Worm (Caenorhabditis elegans) whole organism, L3 larva: ENCODE results near the gene egl-13.

Experiments
- R02D3.7 ChIP-seq: fragments of 150-350 bp; optimal IDR thresholded peaks from 2 replicates; lab custom pipeline; 2014; ENCODE audit warnings: missing biosample characterization, missing genetic modification characterization
- ZK546.5 ChIP-seq: sonication (generic microtip); optimal IDR thresholded peaks from 2 replicates; lab custom pipeline; 2017; ENCODE audit warnings: missing biosample characterization, missing genetic modification characterization
- aly-2 ChIP-seq: fragments of 150-350 bp; optimal IDR thresholded peaks from 2 replicates; lab custom pipeline; 2014; ENCODE audit warnings: missing biosample characterization, missing genetic modification characterization
- ama-1 ChIP-seq: fragments of 150-350 bp; optimal IDR thresholded peaks from 2 replicates; lab custom pipeline; 2018
- ceh-16 ChIP-seq: sonication (generic microtip); optimal IDR thresholded peaks from 2 replicates; lab custom pipeline; 2017; ENCODE audit warnings: missing biosample characterization, missing genetic modification characterization
- ceh-28 ChIP-seq: fragments of 150-350 bp; optimal IDR thresholded peaks from 2 replicates; lab custom pipeline; 2014; ENCODE audit warnings: missing biosample characterization, missing genetic modification reagents, missing genetic modification characterization
- ceh-82 ChIP-seq: fragments of 150-350 bp; optimal IDR thresholded peaks from 2 replicates; lab custom pipeline; 2014; ENCODE audit warnings: missing biosample characterization, missing genetic modification characterization
- ceh-9 ChIP-seq: sonication (generic microtip); optimal IDR thresholded peaks from 2 replicates; lab custom pipeline; 2018; ENCODE audit warnings: missing biosample characterization, missing genetic modification characterization
- daf-12 ChIP-seq: fragments of 150-350 bp; optimal IDR thresholded peaks from 2 replicates; lab custom pipeline; 2014; ENCODE audit warnings: missing biosample characterization, missing genetic modification reagents, missing genetic modification characterization
- egl-27 ChIP-seq: sonication (generic microtip); optimal IDR thresholded peaks from 4 replicates; lab custom pipeline; 2017; ENCODE audit warnings: missing biosample characterization, missing genetic modification reagents, missing genetic modification characterization
- egl-5 ChIP-seq: fragments of 150-350 bp; optimal IDR thresholded peaks from 2 replicates; lab custom pipeline; 2017; ENCODE audit warnings: missing biosample characterization, missing genetic modification reagents, missing genetic modification characterization, inconsistent platforms
- elt-1 ChIP-seq: fragments of 150-350 bp; optimal IDR thresholded peaks from 2 replicates; lab custom pipeline; 2014; ENCODE audit warnings: missing biosample characterization, missing genetic modification characterization
- elt-2 ChIP-seq: sonication (generic microtip); optimal IDR thresholded peaks from 2 replicates; lab custom pipeline; 2016; ENCODE audit warnings: missing genetic modification reagents, mild to moderate bottlenecking, missing genetic modification characterization, missing compliant biosample characterization
- elt-3 ChIP-seq, 3 experiments: fragments of 150-350 bp in 1 of 3; sonication (generic microtip) in 2 of 3; optimal IDR thresholded peaks; 2 replicates in 2 of 3; 4 replicates in 1 of 3; lab custom pipeline; 2014 to 2017; ENCODE audit warnings: missing biosample characterization in 3 of 3, missing genetic modification characterization in 3 of 3
- fkh-10 ChIP-seq: sonication (generic microtip); optimal IDR thresholded peaks from 2 replicates; lab custom pipeline; 2017; ENCODE audit warnings: missing biosample characterization, missing genetic modification reagents, missing genetic modification characterization
- fkh-2 ChIP-seq: fragments of 150-350 bp; optimal IDR thresholded peaks from 2 replicates; lab custom pipeline; 2014; ENCODE audit warnings: missing biosample characterization, missing genetic modification reagents, missing genetic modification characterization
- fos-1 ChIP-seq: fragments of 150-350 bp; optimal IDR thresholded peaks from 2 replicates; lab custom pipeline; 2014; ENCODE audit warnings: missing biosample characterization, missing genetic modification characterization
- hmg-11 ChIP-seq: sonication (generic microtip); optimal IDR thresholded peaks from 2 replicates; lab custom pipeline; 2016; ENCODE audit warnings: missing genetic modification characterization, missing compliant biosample characterization
- jun-1 ChIP-seq: fragments of 150-350 bp; optimal IDR thresholded peaks from 2 replicates; lab custom pipeline; 2014; ENCODE audit warnings: missing biosample characterization, missing genetic modification reagents, missing genetic modification characterization
- lin-39 ChIP-seq: fragments of 150-350 bp; optimal IDR thresholded peaks from 2 replicates; lab custom pipeline; 2018; ENCODE audit warnings: missing biosample characterization, missing genetic modification reagents, missing genetic modification characterization
- lsy-12 ChIP-seq: sonication (generic microtip); optimal IDR thresholded peaks from 2 replicates; lab custom pipeline; 2016; ENCODE audit warnings: mild to moderate bottlenecking, missing genetic modification characterization, missing compliant biosample characterization
- mdl-1 ChIP-seq: fragments of 150-350 bp; optimal IDR thresholded peaks from 2 replicates; lab custom pipeline; 2014; ENCODE audit warnings: missing biosample characterization, missing genetic modification characterization
- mml-1 ChIP-seq: fragments of 150-350 bp; sonication (generic microtip); optimal IDR thresholded peaks from 3 replicates; lab custom pipeline; 2014; ENCODE audit warnings: missing biosample characterization, missing genetic modification characterization
- nfya-1 ChIP-seq: sonication (generic microtip); optimal IDR thresholded peaks from 2 replicates; lab custom pipeline; 2017; ENCODE audit warnings: missing genetic modification characterization, mild to moderate bottlenecking, missing compliant biosample characterization, antibody characterized with exemption, moderate library complexity; ENCODE audit not compliant: insufficient read depth
- nhr-12 ChIP-seq: fragments of 150-350 bp; optimal IDR thresholded peaks from 2 replicates; lab custom pipeline; 2014; ENCODE audit warnings: missing biosample characterization, missing genetic modification characterization
- nhr-23 ChIP-seq: fragments of 150-350 bp; optimal IDR thresholded peaks from 2 replicates; lab custom pipeline; 2014; ENCODE audit warnings: missing biosample characterization, missing genetic modification reagents, missing genetic modification characterization
- nhr-237 ChIP-seq: fragments of 150-350 bp; optimal IDR thresholded peaks from 2 replicates; lab custom pipeline; 2014; ENCODE audit warnings: missing biosample characterization, missing genetic modification characterization
- nhr-25 ChIP-seq: sonication (generic microtip); optimal IDR thresholded peaks from 2 replicates; lab custom pipeline; 2017; ENCODE audit warnings: missing biosample characterization, missing genetic modification characterization
- nhr-28 ChIP-seq: fragments of 150-350 bp; optimal IDR thresholded peaks from 2 replicates; lab custom pipeline; 2014; ENCODE audit warnings: missing biosample characterization, missing genetic modification characterization
- nhr-43 ChIP-seq: sonication (generic microtip); optimal IDR thresholded peaks from 2 replicates; lab custom pipeline; 2016; ENCODE audit warnings: mild to moderate bottlenecking, missing genetic modification characterization, missing compliant biosample characterization; ENCODE audit not compliant: poor library complexity, severe bottlenecking
- nhr-67 ChIP-seq: fragments of 150-350 bp; optimal IDR thresholded peaks from 2 replicates; lab custom pipeline; 2014; ENCODE audit warnings: missing biosample characterization, missing genetic modification characterization
- nhr-76 ChIP-seq: fragments of 150-350 bp; sonication (generic microtip); optimal IDR thresholded peaks from 5 replicates; lab custom pipeline; 2014; ENCODE audit warnings: missing biosample characterization, missing genetic modification characterization
- pha-4 ChIP-seq: fragments of 150-350 bp; optimal IDR thresholded peaks from 2 replicates; lab custom pipeline; 2014; ENCODE audit warnings: missing biosample characterization, missing genetic modification reagents, missing genetic modification characterization
- pqm-1 ChIP-seq: fragments of 150-350 bp; optimal IDR thresholded peaks from 2 replicates; lab custom pipeline; 2017; ENCODE audit warnings: missing biosample characterization, missing genetic modification characterization, inconsistent platforms
- sea-2 ChIP-seq: fragments of 150-350 bp; sonication (generic microtip); optimal IDR thresholded peaks from 4 replicates; lab custom pipeline; 2014; ENCODE audit warnings: missing biosample characterization, missing genetic modification reagents, missing genetic modification characterization
- snpc-4 ChIP-seq: fragments of 150-350 bp; optimal IDR thresholded peaks from 2 replicates; lab custom pipeline; 2014; ENCODE audit warnings: missing biosample characterization, missing genetic modification characterization
- tbx-2 ChIP-seq: sonication (generic microtip); optimal IDR thresholded peaks from 2 replicates; lab custom pipeline; 2016; ENCODE audit warnings: mild to moderate bottlenecking, missing genetic modification characterization, missing compliant biosample characterization
- unc-39 ChIP-seq: sonication (generic microtip); optimal IDR thresholded peaks from 4 replicates; lab custom pipeline; 2017; ENCODE audit warnings: missing biosample characterization, missing genetic modification characterization
- zag-1 ChIP-seq: fragments of 150-350 bp; optimal IDR thresholded peaks from 2 replicates; lab custom pipeline; 2014; ENCODE audit warnings: missing biosample characterization, missing genetic modification characterization
- ztf-11 ChIP-seq: fragments of 150-350 bp; optimal IDR thresholded peaks from 2 replicates; lab custom pipeline; 2014; ENCODE audit warnings: missing biosample characterization, missing genetic modification characterization
- ztf-4 ChIP-seq: fragments of 150-350 bp; optimal IDR thresholded peaks from 2 replicates; lab custom pipeline; 2014; ENCODE audit warnings: missing biosample characterization, missing genetic modification characterization

The egl-13 gene

DNA sequence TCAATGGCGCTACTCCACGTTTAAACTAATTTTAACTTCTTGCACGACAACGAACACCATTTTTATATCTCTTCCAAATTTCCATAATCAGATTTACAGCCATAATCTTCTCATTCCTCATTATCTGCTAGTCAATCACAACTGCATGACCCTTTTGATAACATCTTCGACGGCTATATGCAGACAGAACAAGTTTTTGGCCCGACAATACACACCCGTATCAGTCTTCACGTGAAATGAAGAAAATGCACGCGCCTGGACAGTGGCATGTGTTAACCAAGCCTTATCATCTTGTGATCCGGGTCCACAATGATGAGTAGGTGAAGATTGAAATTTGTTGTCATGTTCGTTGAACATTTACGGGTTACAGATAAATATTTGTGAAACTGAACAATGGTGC lies 18.0 kb upstream of the egl-13 start:
- TF ChIP-seq daf-12 (tag; lab: Kevin White, UChicago) (no peak), nhr-12 (tag; lab: Kevin White, UChicago) (no peak), elt-2 (no peak), ZK546.5 (no peak), nhr-25 (peak; percentile 76), elt-3 (tag; optimal IDR thresholded peaks at IDR 0.05; lab: Kevin White, UChicago) (peak in 1 of 3 experiments; percentile 55), nhr-23 (peak; percentile 44), elt-1 (peak; percentile 82), mdl-1 (tag; lab: Kevin White, UChicago) (peak; percentile 1), nhr-43 (tag; lab: Kevin White, UChicago) (peak; percentile 89)

ce11 chrX:5646951-5647423 lies 16.6 kb upstream of the egl-13 start, which contains the start of gene T22B7.3:
Gene T22B7.3 (plus strand): TSS chrX:5647373.
- TF ChIP-seq ceh-28 (tag; lab: Kevin White, UChicago) (no peak), elt-1 (no peak), aly-2 (no peak), fkh-10 (no peak), ceh-9 (tag; lab: Kevin White, UChicago) (no peak), nhr-76 (no peak), fos-1 (tag; lab: Kevin White, UChicago) (no peak), ceh-82 (tag; lab: Kevin White, UChicago) (no peak), nhr-25 (no peak), snpc-4 (tag; lab: Kevin White, UChicago) (no peak)

DNA sequence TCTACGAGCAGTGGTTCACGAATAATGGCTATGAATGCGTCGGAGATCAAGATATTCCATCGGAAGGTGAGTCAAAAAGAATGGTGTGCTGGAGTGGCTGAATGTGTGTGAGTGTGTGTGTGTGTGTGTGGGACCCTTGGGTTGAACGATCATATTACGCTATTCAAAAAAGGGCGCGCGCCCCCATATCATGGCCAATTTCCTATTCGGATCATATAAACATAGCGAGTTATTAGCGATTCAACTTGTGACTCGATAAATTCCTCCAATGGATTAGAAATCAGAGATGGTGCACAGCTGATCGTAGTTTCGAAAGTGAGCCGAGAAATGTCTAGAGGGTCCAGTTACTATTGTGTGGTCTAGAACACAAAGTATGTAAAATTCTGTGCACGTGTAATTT lies 15.8 kb upstream of the egl-13 start, which contains the start of gene srv-7:
TSS of gene srv-7 (minus strand) at position 101 of the 400 bp plus-strand sequence.
- TF ChIP-seq pha-4 (tag; lab: Kevin White, UChicago): no peak

DNA sequence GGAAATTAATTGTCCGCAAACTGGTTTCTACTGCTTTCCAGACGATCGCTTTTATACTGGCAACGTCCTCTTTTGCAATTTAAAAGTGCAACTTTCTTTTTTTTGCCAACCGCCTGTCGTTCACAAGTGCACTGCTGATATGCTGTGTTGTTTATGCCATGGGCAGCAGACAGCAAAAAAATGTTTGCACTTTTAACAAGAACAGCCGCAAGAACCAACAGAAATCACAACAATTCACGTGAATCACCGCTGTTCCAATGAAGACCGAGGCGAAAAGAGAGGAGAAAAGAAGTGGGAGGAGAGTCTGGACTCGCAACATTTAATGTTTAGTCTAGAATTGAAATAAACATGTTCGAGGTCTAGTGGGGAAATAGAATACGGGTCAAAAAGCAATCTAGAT lies 9.8 kb upstream of the egl-13 start, which contains the start of gene T22B7.7:
TSS of gene T22B7.7 (minus strand) at position 262 of the 400 bp plus-strand sequence.
- TF ChIP-seq ztf-11 (tag; lab: Kevin White, UChicago): no peak
- no peak for TF ChIP-seq hmg-11 (tag; lab: Kevin White, UChicago)
- no peak for TF ChIP-seq zag-1 (tag; lab: Kevin White, UChicago)
- TF ChIP-seq mdl-1 (tag; lab: Kevin White, UChicago): no peak
- TF ChIP-seq fkh-2 (tag; lab: Kevin White, UChicago): no peak
- TF ChIP-seq ztf-4 (tag; lab: Kevin White, UChicago): no peak
- peak; percentile 14 for TF ChIP-seq egl-5 (tag; lab: Kevin White, UChicago)
- peak; percentile 56 for TF ChIP-seq nfya-1 (tag; lab: Kevin White, UChicago)
- no peak for TF ChIP-seq ceh-82 (tag; lab: Kevin White, UChicago)
- no peak for TF ChIP-seq mml-1 (tag; lab: Kevin White, UChicago)
- TF ChIP-seq ama-1 (lab: Kevin White, UChicago): no peak
- TF ChIP-seq egl-27: no peak
- TF ChIP-seq daf-12 (tag; lab: Kevin White, UChicago): peak; percentile 40
- no peak for TF ChIP-seq ceh-28 (tag; lab: Kevin White, UChicago)
- no peak for TF ChIP-seq nhr-237
- no peak for TF ChIP-seq sea-2 (GFP tag; lab: Kevin White, UChicago)
- TF ChIP-seq unc-39 (tag; lab: Kevin White, UChicago): no peak
- TF ChIP-seq jun-1: no peak
- TF ChIP-seq nhr-28 (tag; lab: Kevin White, UChicago): no peak
- TF ChIP-seq ZK546.5: no peak
- no peak for TF ChIP-seq lin-39
- TF ChIP-seq nhr-67 (tag; lab: Kevin White, UChicago): no peak
- TF ChIP-seq elt-2: peak; percentile 18
- TF ChIP-seq ceh-16 (tag; lab: Kevin White, UChicago): no peak
- peak; percentile 33 for TF ChIP-seq pqm-1 (tag; lab: Kevin White, UChicago)
- no peak for TF ChIP-seq lsy-12
- TF ChIP-seq pha-4 (tag; lab: Kevin White, UChicago): peak; percentile 52
- no peak for TF ChIP-seq nhr-12 (tag; lab: Kevin White, UChicago)
- no peak for TF ChIP-seq R02D3.7 (tag; lab: Kevin White, UChicago)
- no peak for TF ChIP-seq tbx-2 (tag; lab: Kevin White, UChicago)
- TF ChIP-seq elt-1: no peak
- peak; percentile 50 for TF ChIP-seq nhr-25
